Fruit fly (Drosophila melanogaster) whole organism, embryonic: ENCODE measurements around the gene Nup153.

Experiments used
- ATbp ChIP-seq: fragments of 200-800 bp; sonication (Bioruptor generic); optimal IDR thresholded peaks from 2 replicates; lab custom pipeline; 2017; ENCODE audit warnings: missing biosample characterization, mild to moderate bottlenecking, missing genetic modification characterization, missing genetic modification reagents
- CG10321 ChIP-seq: fragments of 200-800 bp; sonication (Bioruptor generic); IDR thresholded peaks from 2 replicates; pipeline ENCODE4 v1.3.6; 2022; ENCODE audit warnings: missing biosample characterization, missing genetic modification characterization
- CG11456 ChIP-seq: fragments of 200-800 bp; sonication (Bioruptor generic); IDR thresholded peaks from 3 replicates; pipeline ENCODE4 v1.3.6; 2022; ENCODE audit warnings: missing biosample characterization, missing genetic modification characterization
- CG11560 ChIP-seq: fragments of 200-800 bp; sonication (Bioruptor generic); IDR thresholded peaks from 3 replicates; pipeline ENCODE4 v1.3.6; 2022; ENCODE audit warnings: missing biosample characterization, missing genetic modification characterization
- CG12104 ChIP-seq: fragments of 200-800 bp; sonication (Bioruptor generic); optimal IDR thresholded peaks from 3 replicates; lab custom pipeline; 2016; ENCODE audit warnings: missing biosample characterization, missing genetic modification characterization
- CG1602 ChIP-seq: fragments of 200-800 bp; sonication (Bioruptor generic); optimal IDR thresholded peaks from 3 replicates; lab custom pipeline; 2016; ENCODE audit warnings: missing biosample characterization, missing genetic modification characterization
- CG16815 ChIP-seq: fragments of 200-800 bp; sonication (Bioruptor generic); optimal IDR thresholded peaks from 3 replicates; lab custom pipeline; 2017; ENCODE audit warnings: missing biosample characterization, mild to moderate bottlenecking, missing genetic modification characterization
- CG17912 ChIP-seq: fragments of 200-800 bp; sonication (Bioruptor generic); optimal IDR thresholded peaks from 2 replicates; lab custom pipeline; 2018; ENCODE audit warnings: missing biosample characterization, mild to moderate bottlenecking, missing genetic modification characterization
- CG2116 ChIP-seq: fragments of 200-800 bp; sonication (Bioruptor generic); optimal IDR thresholded peaks from 3 replicates; lab custom pipeline; 2018; ENCODE audit warnings: missing biosample characterization, mild to moderate bottlenecking, missing genetic modification characterization
- CG2120 ChIP-seq: fragments of 200-800 bp; sonication (Bioruptor generic); optimal IDR thresholded peaks from 3 replicates; lab custom pipeline; 2016; ENCODE audit warnings: missing biosample characterization, missing genetic modification characterization
- CG2678 ChIP-seq: fragments of 200-800 bp; sonication (Bioruptor generic); optimal IDR thresholded peaks from 3 replicates; lab custom pipeline; 2019; ENCODE audit warnings: missing biosample characterization, mild to moderate bottlenecking, missing genetic modification characterization, moderate library complexity
- CG31388 ChIP-seq: fragments of 200-800 bp; sonication (Bioruptor generic); optimal IDR thresholded peaks from 2 replicates; lab custom pipeline; 2016; ENCODE audit warnings: missing biosample characterization, missing genetic modification characterization
- CG32772 ChIP-seq: fragments of 200-800 bp; sonication (Bioruptor generic); IDR thresholded peaks from 2 replicates; pipeline ENCODE4 v1.3.6; 2022; ENCODE audit warnings: missing biosample characterization, missing genetic modification characterization
- CG34224 ChIP-seq: fragments of 200-800 bp; sonication (Bioruptor generic); IDR thresholded peaks from 3 replicates; pipeline ENCODE4 v1.3.6; 2022; ENCODE audit warnings: missing biosample characterization, missing genetic modification characterization; ENCODE audit not compliant: partially characterized antibody
- CG5180 ChIP-seq: fragments of 200-800 bp; sonication (Bioruptor generic); optimal IDR thresholded peaks from 3 replicates; lab custom pipeline; 2017; ENCODE audit warnings: missing biosample characterization, missing genetic modification characterization, mild to moderate bottlenecking, moderate library complexity, missing genetic modification reagents
- CG6272 ChIP-seq: fragments of 200-800 bp; sonication (Bioruptor generic); IDR thresholded peaks from 2 replicates; pipeline ENCODE4 v1.3.6; 2022; ENCODE audit warnings: missing biosample characterization, missing genetic modification characterization
- CG6854 ChIP-seq: fragments of 200-800 bp; sonication (Bioruptor generic); optimal IDR thresholded peaks from 3 replicates; lab custom pipeline; 2017; ENCODE audit warnings: missing biosample characterization, mild to moderate bottlenecking, missing genetic modification characterization
- CG8290 ChIP-seq, 3 experiments: fragments of 200-800 bp; sonication (Bioruptor generic); optimal IDR thresholded peaks; 2 replicates each; lab custom pipeline; 2016 to 2019; ENCODE audit warnings: missing biosample characterization in 3 of 3, missing genetic modification characterization in 3 of 3, mild to moderate bottlenecking in 2 of 3, moderate library complexity in 1 of 3
- CG9437 ChIP-seq: fragments of 200-800 bp; sonication (Bioruptor generic); optimal IDR thresholded peaks from 2 replicates; lab custom pipeline; 2018; ENCODE audit warnings: missing biosample characterization, mild to moderate bottlenecking, missing genetic modification characterization
- CG9876 ChIP-seq: fragments of 200-800 bp; sonication (Bioruptor generic); optimal IDR thresholded peaks from 2 replicates; lab custom pipeline; 2016; ENCODE audit warnings: missing biosample characterization, missing genetic modification characterization
- CG9932 ChIP-seq: fragments of 200-800 bp; sonication (Bioruptor generic); IDR thresholded peaks from 2 replicates; pipeline ENCODE4 v1.3.6; 2022; ENCODE audit warnings: missing biosample characterization, missing genetic modification characterization
- CkIIα-i1 ChIP-seq: fragments of 200-800 bp; sonication (Bioruptor generic); IDR thresholded peaks from 2 replicates; pipeline ENCODE4 v1.3.6; 2022; ENCODE audit warnings: missing biosample characterization, missing genetic modification characterization
- E2f1 ChIP-seq: fragments of 200-800 bp; sonication (Bioruptor generic); IDR thresholded peaks from 2 replicates; pipeline ENCODE4 v1.3.6; 2022; ENCODE audit warnings: missing biosample characterization, missing genetic modification characterization
- HLH4C ChIP-seq: fragments of 200-800 bp; sonication (Bioruptor generic); IDR thresholded peaks from 3 replicates; pipeline ENCODE4 v1.3.6; 2022; ENCODE audit warnings: missing biosample characterization, missing genetic modification characterization; ENCODE audit not compliant: partially characterized antibody
- Hr3 ChIP-seq: fragments of 200-800 bp; sonication (Bioruptor generic); optimal IDR thresholded peaks from 3 replicates; lab custom pipeline; 2016; ENCODE audit warnings: missing biosample characterization, missing genetic modification characterization
- Myb ChIP-seq: fragments of 200-800 bp; sonication (Bioruptor generic); optimal IDR thresholded peaks from 2 replicates; lab custom pipeline; 2016; ENCODE audit warnings: missing biosample characterization, missing genetic modification characterization
- NC2α ChIP-seq: fragments of 200-800 bp; sonication (Bioruptor generic); optimal IDR thresholded peaks from 2 replicates; lab custom pipeline; 2016; ENCODE audit warnings: missing biosample characterization, missing genetic modification characterization
- Opbp ChIP-seq: fragments of 200-800 bp; sonication (Bioruptor generic); IDR thresholded peaks from 3 replicates; pipeline ENCODE4 v1.3.6; 2022; ENCODE audit warnings: missing biosample characterization, missing genetic modification characterization; ENCODE audit not compliant: partially characterized antibody
- Pdp1 ChIP-seq, 2 experiments: fragments of 200-800 bp; sonication (Bioruptor generic); optimal IDR thresholded peaks; 3 replicates each; lab custom pipeline; 2016; ENCODE audit warnings: missing biosample characterization in 2 of 2, missing genetic modification characterization in 2 of 2, mild to moderate bottlenecking in 1 of 2, moderate library complexity in 1 of 2
- Rfx ChIP-seq: fragments of 200-800 bp; sonication (Bioruptor generic); IDR thresholded peaks from 2 replicates; pipeline ENCODE4 v1.3.6; 2022; ENCODE audit warnings: missing biosample characterization, missing genetic modification characterization
- Side ChIP-seq: fragments of 200-800 bp; sonication (Bioruptor generic); optimal IDR thresholded peaks from 2 replicates; lab custom pipeline; 2016; ENCODE audit warnings: missing biosample characterization, missing genetic modification characterization
- Sin3A ChIP-seq: fragments of >200 bp; optimal IDR thresholded peaks from 2 replicates; lab custom pipeline; 2018
- Sry-δ ChIP-seq: fragments of 200-800 bp; sonication (Bioruptor generic); optimal IDR thresholded peaks from 2 replicates; lab custom pipeline; 2016; ENCODE audit warnings: missing biosample characterization, missing genetic modification characterization
- dmrt11E ChIP-seq: fragments of 200-800 bp; sonication (Bioruptor generic); optimal IDR thresholded peaks from 3 replicates; lab custom pipeline; 2018; ENCODE audit warnings: missing biosample characterization, mild to moderate bottlenecking, missing genetic modification characterization, moderate library complexity
- dysf ChIP-seq: fragments of 200-800 bp; sonication (Bioruptor generic); IDR thresholded peaks from 3 replicates; pipeline ENCODE4 v1.3.6; 2022; ENCODE audit warnings: missing biosample characterization, missing genetic modification characterization
- hb ChIP-seq: fragments of 200-800 bp; sonication (Bioruptor generic); IDR thresholded peaks from 3 replicates; pipeline ENCODE4 v1.3.6; 2022; ENCODE audit warnings: missing biosample characterization, missing genetic modification characterization; ENCODE audit not compliant: partially characterized antibody
- klu ChIP-seq: fragments of 200-800 bp; sonication (Bioruptor generic); IDR thresholded peaks from 2 replicates; pipeline ENCODE4 v1.3.6; 2022; ENCODE audit warnings: missing biosample characterization, missing genetic modification characterization
- lola ChIP-seq, 3 experiments: fragments of >200 bp in 2 of 3; fragments of 200-800 bp in 1 of 3; sonication (Bioruptor generic) in 1 of 3; optimal IDR thresholded peaks; 2 replicates each; lab custom pipeline; 2017 to 2019; ENCODE audit warnings: missing biosample characterization in 3 of 3, missing genetic modification characterization in 3 of 3, mild to moderate bottlenecking in 1 of 3, moderate library complexity in 1 of 3
- nmo ChIP-seq: fragments of 200-800 bp; sonication (Bioruptor generic); optimal IDR thresholded peaks from 2 replicates; lab custom pipeline; 2018; ENCODE audit warnings: missing biosample characterization, mild to moderate bottlenecking, missing genetic modification characterization, moderate library complexity
- nom ChIP-seq: fragments of 200-800 bp; sonication (Bioruptor generic); optimal IDR thresholded peaks from 2 replicates; lab custom pipeline; 2017; ENCODE audit warnings: missing biosample characterization, missing genetic modification characterization, mild to moderate bottlenecking, moderate library complexity, missing genetic modification reagents
- org-1 ChIP-seq: fragments of 200-800 bp; sonication (Bioruptor generic); optimal IDR thresholded peaks from 2 replicates; lab custom pipeline; 2017; ENCODE audit warnings: missing biosample characterization, missing genetic modification characterization
- peb ChIP-seq: fragments of 200-800 bp; sonication (Bioruptor generic); IDR thresholded peaks from 2 replicates; pipeline ENCODE4 v1.3.6; 2022; ENCODE audit warnings: missing biosample characterization, missing genetic modification characterization
- phol ChIP-seq: fragments of 200-800 bp; sonication (Bioruptor generic); optimal IDR thresholded peaks from 3 replicates; lab custom pipeline; 2018; ENCODE audit warnings: missing biosample characterization, mild to moderate bottlenecking, missing genetic modification characterization, moderate library complexity
- pnt ChIP-seq: fragments of 200-800 bp; sonication (Bioruptor generic); optimal IDR thresholded peaks from 3 replicates; lab custom pipeline; 2016; ENCODE audit warnings: missing biosample characterization, missing genetic modification characterization
- row ChIP-seq: fragments of 200-800 bp; sonication (Bioruptor generic); IDR thresholded peaks from 3 replicates; pipeline ENCODE4 v1.3.6; 2022; ENCODE audit warnings: missing biosample characterization, missing genetic modification characterization
- sd ChIP-seq: fragments of 200-800 bp; sonication (Bioruptor generic); optimal IDR thresholded peaks from 3 replicates; lab custom pipeline; 2018; ENCODE audit warnings: missing biosample characterization, mild to moderate bottlenecking, missing genetic modification characterization, moderate library complexity
- sens ChIP-seq: fragments of 200-800 bp; sonication (Bioruptor generic); peaks from one replicate; lab custom pipeline; 2016; ENCODE audit warnings: missing biosample characterization, missing genetic modification characterization
- sim ChIP-seq: fragments of 200-800 bp; sonication (Bioruptor generic); IDR thresholded peaks from 2 replicates; pipeline ENCODE4 v1.3.6; 2022; ENCODE audit warnings: missing biosample characterization, missing genetic modification characterization
- stc ChIP-seq: fragments of 200-800 bp; sonication (Bioruptor generic); IDR thresholded peaks from 2 replicates; pipeline ENCODE4 v1.3.6; 2022; ENCODE audit warnings: missing biosample characterization, missing genetic modification characterization
- tup ChIP-seq: fragments of 200-800 bp; sonication (Bioruptor generic); optimal IDR thresholded peaks from 2 replicates; lab custom pipeline; 2016; ENCODE audit warnings: missing biosample characterization, mild to moderate bottlenecking, missing genetic modification characterization, moderate library complexity

Nup153 gene

dm6 chrX:16598336-16598977 is 584 bp upstream of the Nup153 start (continued):
- TF ChIP-seq CG17912 (GFP tag; lab: Kevin White, UChicago): no peak
- no peak for TF ChIP-seq CG11456 (GFP tag; lab: Robert Waterston, UW)
- no peak for TF ChIP-seq Sin3A (lab: Kevin White, UChicago)
- TF ChIP-seq CG31388 (GFP tag; lab: Kevin White, UChicago): no peak
- TF ChIP-seq CG2120 (GFP tag; lab: Kevin White, UChicago): peak; percentile 19
- TF ChIP-seq Rfx (GFP tag; lab: Robert Waterston, UW): no peak
- peak; percentile 25; the same call in 2 of the 3 replicates for TF ChIP-seq row (GFP tag; lab: Robert Waterston, UW)
- peak; percentile 8 for TF ChIP-seq Myb
- TF ChIP-seq nom (GFP tag; lab: Kevin White, UChicago): no peak
- TF ChIP-seq sim (GFP tag; lab: Robert Waterston, UW): no peak
- no peak for TF ChIP-seq CG8290 (GFP tag; optimal IDR thresholded peaks at IDR 0.05; lab: Kevin White, UChicago)
- peak in 1 of 2 experiments; percentile 47 for TF ChIP-seq CG8290 (tag; optimal IDR thresholded peaks at IDR 0.05; lab: Kevin White, UChicago)
- no peak for TF ChIP-seq klu (GFP tag; lab: Robert Waterston, UW)
- TF ChIP-seq HLH4C (GFP tag; lab: Robert Waterston, UW): no peak
- TF ChIP-seq peb: no peak
- TF ChIP-seq E2f1 (GFP tag; lab: Robert Waterston, UW): no peak
- TF ChIP-seq dmrt11E (tag; lab: Kevin White, UChicago): no peak
- TF ChIP-seq CG5180: no peak
- TF ChIP-seq Side (GFP tag; lab: Kevin White, UChicago): no peak
- TF ChIP-seq ATbp: no peak
- peak; percentile 42 for TF ChIP-seq Sry-δ
- TF ChIP-seq CG6272: no peak
- no peak for TF ChIP-seq CG10321 (GFP tag; lab: Robert Waterston, UW)
- no peak for TF ChIP-seq dysf (GFP tag; lab: Robert Waterston, UW)
- TF ChIP-seq CG2678: no peak
- no peak for TF ChIP-seq tup (GFP tag; lab: Kevin White, UChicago)
- TF ChIP-seq CG6854 (GFP tag; lab: Kevin White, UChicago): no peak
- no peak for TF ChIP-seq CG11560 (tag; lab: Robert Waterston, UW)
- TF ChIP-seq CG12104 (GFP tag; lab: Kevin White, UChicago): no peak
- TF ChIP-seq NC2α (GFP tag; lab: Kevin White, UChicago): no peak
- peak; percentile 80 for TF ChIP-seq sens (GFP tag; lab: Kevin White, UChicago)
- no peak for TF ChIP-seq stc (GFP tag; lab: Robert Waterston, UW)
- TF ChIP-seq sd: no peak
- TF ChIP-seq pnt (GFP tag; lab: Kevin White, UChicago): no peak
- TF ChIP-seq CG9437 (GFP tag; lab: Kevin White, UChicago): no peak
- no peak for TF ChIP-seq CG16815 (GFP tag; lab: Kevin White, UChicago)
- TF ChIP-seq CkIIα-i1 (GFP tag; lab: Robert Waterston, UW): no peak
- TF ChIP-seq CG1602 (GFP tag; lab: Kevin White, UChicago): no peak
- peak in 1 of 3 experiments; percentile 14 for TF ChIP-seq lola (GFP tag; optimal IDR thresholded peaks at IDR 0.05; lab: Kevin White, UChicago)
- peak in 1 of 2 experiments; percentile 23 for TF ChIP-seq Pdp1 (GFP tag; optimal IDR thresholded peaks at IDR 0.05; lab: Kevin White, UChicago)
- TF ChIP-seq CG9932: peak; percentile 29; the same call in 1 of the 2 replicates
- no peak for TF ChIP-seq CG34224 (GFP tag; lab: Robert Waterston, UW)
- TF ChIP-seq CG2116 (GFP tag; lab: Kevin White, UChicago): peak; percentile 30
- TF ChIP-seq org-1: no peak
- no peak for TF ChIP-seq CG9876 (GFP tag; lab: Kevin White, UChicago)
- peak; percentile 39; the same call in 1 of the 3 replicates for TF ChIP-seq Opbp
- no peak for TF ChIP-seq nmo (GFP tag; lab: Kevin White, UChicago)
- peak; percentile 21 for TF ChIP-seq phol (tag; lab: Kevin White, UChicago)
- TF ChIP-seq hb: no peak
- TF ChIP-seq CG32772: no peak
- no peak for TF ChIP-seq Hr3 (GFP tag; lab: Kevin White, UChicago)
